Worm (Caenorhabditis elegans) whole organism, L4 larva: ENCODE measurements around the gene irld-55.
A peak's percentile ranks its signal among the peaks of the same experiment; 100 is the strongest.

Source experiments
- D1046.2 ChIP-seq: fragments of 200-800 bp; sonication (Bioruptor generic); IDR thresholded peaks from 2 replicates; pipeline ENCODE4 v1.3.6; 2022; ENCODE audit warnings: missing genetic modification characterization, missing compliant biosample characterization
- F26F4.8 ChIP-seq: fragments of 200-800 bp; sonication (Bioruptor generic); conservative IDR thresholded peaks from 2 replicates; pipeline ENCODE4 v1.3.6; 2022; ENCODE audit warnings: missing genetic modification characterization, missing compliant biosample characterization
- F44E2.7 ChIP-seq: fragments of 200-800 bp; sonication (Bioruptor generic); IDR thresholded peaks from 2 replicates; pipeline ENCODE4 v2.1.2; 2022; ENCODE audit warnings: missing genetic modification characterization, missing compliant biosample characterization
- T26A8.4 ChIP-seq: fragments of 200-800 bp; sonication (Bioruptor generic); IDR thresholded peaks from 2 replicates; pipeline ENCODE4 v1.3.6; 2022; ENCODE audit warnings: missing genetic modification characterization, missing compliant biosample characterization
- Y5F2A.4 ChIP-seq: fragments of 200-800 bp; sonication (Bioruptor generic); optimal IDR thresholded peaks from 2 replicates; lab custom pipeline; 2018; ENCODE audit warnings: mild to moderate bottlenecking, missing genetic modification characterization, missing compliant biosample characterization
- Y75B8A.6 ChIP-seq: fragments of 200-800 bp; sonication (Bioruptor generic); IDR thresholded peaks from 2 replicates; pipeline ENCODE4 v1.3.6; 2022; ENCODE audit warnings: missing genetic modification reagents, missing genetic modification characterization, missing compliant biosample characterization
- ZK337.2 ChIP-seq: fragments of 200-800 bp; sonication (Bioruptor generic); IDR thresholded peaks from 2 replicates; pipeline ENCODE4 v1.3.6; 2022; ENCODE audit warnings: missing genetic modification reagents, missing genetic modification characterization, missing compliant biosample characterization
- ZK546.5 ChIP-seq, 2 experiments: sonication (generic microtip); optimal IDR thresholded peaks; 2 replicates each; lab custom pipeline; 2017; ENCODE audit warnings: missing biosample characterization in 2 of 2, missing genetic modification characterization in 2 of 2
- aha-1 ChIP-seq: fragments of 150-350 bp; peaks from one replicate; lab custom pipeline; 2014; ENCODE audit warnings: missing biosample characterization, missing genetic modification characterization
- aly-2 ChIP-seq: sonication (generic microtip); optimal IDR thresholded peaks from 2 replicates; lab custom pipeline; 2018; ENCODE audit warnings: missing biosample characterization, missing genetic modification characterization
- ama-1 ChIP-seq: fragments of 150-350 bp; optimal IDR thresholded peaks from 2 replicates; lab custom pipeline; 2014; ENCODE audit warnings: inconsistent platforms, mixed read lengths
- ceh-28 ChIP-seq: fragments of 150-350 bp; optimal IDR thresholded peaks from 2 replicates; lab custom pipeline; 2014; ENCODE audit warnings: missing biosample characterization, missing genetic modification reagents, missing genetic modification characterization
- ces-1 ChIP-seq: fragments of 150-350 bp; sonication (generic microtip); optimal IDR thresholded peaks from 4 replicates; lab custom pipeline; 2014; ENCODE audit warnings: missing biosample characterization, missing genetic modification reagents, missing genetic modification characterization
- cey-2 ChIP-seq: sonication (generic microtip); optimal IDR thresholded peaks from 3 replicates; lab custom pipeline; 2017; ENCODE audit warnings: missing genetic modification characterization, mild to moderate bottlenecking, missing compliant biosample characterization, antibody characterized with exemption, borderline replicate concordance; ENCODE audit not compliant: insufficient read depth
- daf-12 ChIP-seq: fragments of 150-350 bp; optimal IDR thresholded peaks from 2 replicates; lab custom pipeline; 2014; ENCODE audit warnings: missing biosample characterization, missing genetic modification reagents, missing genetic modification characterization
- daf-16 ChIP-seq, 3 experiments: sonication (generic microtip); optimal IDR thresholded peaks; 2 replicates each; lab custom pipeline; 2016 to 2017; ENCODE audit warnings: missing genetic modification characterization in 3 of 3, missing genetic modification reagents in 3 of 3, mild to moderate bottlenecking in 2 of 3, missing compliant biosample characterization in 2 of 3, missing biosample characterization in 1 of 3, moderate library complexity in 1 of 3
- dmd-6 ChIP-seq: fragments of 200-800 bp; sonication (Bioruptor generic); IDR thresholded peaks from 2 replicates; pipeline ENCODE4 v1.3.6; 2022; ENCODE audit warnings: missing genetic modification reagents, missing genetic modification characterization, missing compliant biosample characterization
- dmd-8 ChIP-seq: fragments of 200-800 bp; sonication (Bioruptor generic); IDR thresholded peaks from 2 replicates; pipeline ENCODE4 v1.3.6; 2022; ENCODE audit warnings: missing genetic modification characterization, missing compliant biosample characterization
- dmd-9 ChIP-seq: fragments of 200-800 bp; sonication (Bioruptor generic); IDR thresholded peaks from 2 replicates; pipeline ENCODE4 v1.3.6; 2022; ENCODE audit warnings: missing genetic modification reagents, missing genetic modification characterization, missing compliant biosample characterization
- gei-8 ChIP-seq: fragments of 200-800 bp; sonication (Bioruptor generic); optimal IDR thresholded peaks from 2 replicates; lab custom pipeline; 2018; ENCODE audit warnings: mild to moderate bottlenecking, missing genetic modification characterization, missing compliant biosample characterization
- jun-1 ChIP-seq: fragments of 150-350 bp; optimal IDR thresholded peaks from 2 replicates; lab custom pipeline; 2014; ENCODE audit warnings: missing biosample characterization, missing genetic modification reagents, missing genetic modification characterization
- lin-1 ChIP-seq: fragments of 200-800 bp; sonication (Bioruptor generic); IDR thresholded peaks from 2 replicates; pipeline ENCODE4 v1.3.6; 2022; ENCODE audit warnings: missing genetic modification reagents, missing genetic modification characterization, missing compliant biosample characterization
- lin-13 ChIP-seq: fragments of 150-350 bp; optimal IDR thresholded peaks from 2 replicates; lab custom pipeline; 2014; ENCODE audit warnings: missing biosample characterization, missing genetic modification reagents, missing genetic modification characterization
- lin-38 ChIP-seq: fragments of 200-800 bp; sonication (Bioruptor generic); IDR thresholded peaks from 2 replicates; pipeline ENCODE4 v1.3.6; 2022; ENCODE audit warnings: missing genetic modification reagents, missing genetic modification characterization, missing compliant biosample characterization
- lir-3 ChIP-seq: sonication (generic microtip); optimal IDR thresholded peaks from 2 replicates; lab custom pipeline; 2016; ENCODE audit warnings: mild to moderate bottlenecking, missing genetic modification characterization, missing compliant biosample characterization
- madf-5 ChIP-seq, 2 experiments: fragments of 200-800 bp; sonication (Bioruptor generic); IDR thresholded peaks; 2 replicates each; pipeline ENCODE4 v1.3.6; 2022; ENCODE audit warnings: missing compliant biosample characterization in 2 of 2, missing genetic modification characterization in 2 of 2
- mdl-1 ChIP-seq, 2 experiments: fragments of 150-350 bp in 1 of 2; sonication (generic microtip) in 1 of 2; optimal IDR thresholded peaks; 2 replicates each; lab custom pipeline; 2014 to 2017; ENCODE audit warnings: missing biosample characterization in 2 of 2, missing genetic modification characterization in 2 of 2
- mep-1 ChIP-seq: fragments of 150-350 bp; sonication (generic microtip); optimal IDR thresholded peaks from 3 replicates; lab custom pipeline; 2014; ENCODE audit warnings: missing biosample characterization, missing genetic modification characterization
- mxl-2 ChIP-seq: fragments of 200-800 bp; sonication (Bioruptor generic); conservative IDR thresholded peaks from 2 replicates; pipeline ENCODE4 v1.3.6; 2022; ENCODE audit warnings: missing genetic modification reagents, missing genetic modification characterization, missing compliant biosample characterization
- mxl-3 ChIP-seq: fragments of 200-800 bp; sonication (Bioruptor generic); optimal IDR thresholded peaks from 2 replicates; lab custom pipeline; 2018; ENCODE audit warnings: mild to moderate bottlenecking, missing genetic modification characterization, missing compliant biosample characterization
- nhr-102 ChIP-seq: sonication (generic microtip); optimal IDR thresholded peaks from 2 replicates; lab custom pipeline; 2016; ENCODE audit warnings: mild to moderate bottlenecking, missing genetic modification characterization, moderate library complexity, missing compliant biosample characterization
- nhr-237 ChIP-seq: sonication (generic microtip); optimal IDR thresholded peaks from 2 replicates; lab custom pipeline; 2017; ENCODE audit warnings: missing biosample characterization, missing genetic modification characterization
- nhr-25 ChIP-seq: sonication (generic microtip); optimal IDR thresholded peaks from 2 replicates; lab custom pipeline; 2017; ENCODE audit warnings: missing genetic modification characterization, mild to moderate bottlenecking, missing compliant biosample characterization, antibody characterized with exemption, moderate library complexity, borderline replicate concordance; ENCODE audit not compliant: insufficient read depth
- nhr-76 ChIP-seq: fragments of 150-350 bp; optimal IDR thresholded peaks from 2 replicates; lab custom pipeline; 2014; ENCODE audit warnings: missing biosample characterization, missing genetic modification characterization
- nhr-77 ChIP-seq: fragments of 150-350 bp; optimal IDR thresholded peaks from 2 replicates; lab custom pipeline; 2014; ENCODE audit warnings: missing biosample characterization, missing genetic modification characterization
- pha-4 ChIP-seq, 2 experiments: fragments of 150-350 bp in 1 of 2; fragments of 200-800 bp in 1 of 2; sonication (Bioruptor generic) in 1 of 2; IDR thresholded peaks in 1 of 2; optimal IDR thresholded peaks in 1 of 2; 2 replicates each; pipeline versions ENCODE4 v1.3.6 to Lab custom; 2014 to 2022; ENCODE audit warnings: missing genetic modification characterization in 2 of 2, missing genetic modification reagents in 2 of 2, missing biosample characterization in 1 of 2, missing compliant biosample characterization in 1 of 2
- php-3 ChIP-seq: fragments of 200-800 bp; sonication (Bioruptor generic); IDR thresholded peaks from 2 replicates; pipeline ENCODE4 v1.3.6; 2022; ENCODE audit warnings: missing genetic modification reagents, missing genetic modification characterization, missing compliant biosample characterization
- saeg-2 ChIP-seq: fragments of 200-800 bp; sonication (Bioruptor generic); IDR thresholded peaks from 2 replicates; pipeline ENCODE4 v1.3.6; 2022; ENCODE audit warnings: missing genetic modification reagents, missing genetic modification characterization, missing compliant biosample characterization
- set-16 ChIP-seq: fragments of 200-800 bp; sonication (Bioruptor generic); IDR thresholded peaks from 2 replicates; pipeline ENCODE4 v1.3.6; 2022; ENCODE audit warnings: missing genetic modification reagents, missing genetic modification characterization, missing compliant biosample characterization
- skn-1 ChIP-seq: fragments of 150-350 bp; optimal IDR thresholded peaks from 2 replicates; lab custom pipeline; 2014; ENCODE audit warnings: missing biosample characterization, missing genetic modification characterization
- spr-1 ChIP-seq: sonication (generic microtip); optimal IDR thresholded peaks from 2 replicates; lab custom pipeline; 2016; ENCODE audit warnings: mild to moderate bottlenecking, missing genetic modification characterization, missing compliant biosample characterization
- unc-39 ChIP-seq: sonication (generic microtip); optimal IDR thresholded peaks from 2 replicates; lab custom pipeline; 2017; ENCODE audit warnings: missing biosample characterization, missing genetic modification characterization
- vab-7 ChIP-seq: fragments of 200-800 bp; sonication (Bioruptor generic); IDR thresholded peaks from 2 replicates; pipeline ENCODE4 v1.3.6; 2022; ENCODE audit warnings: missing genetic modification reagents, missing genetic modification characterization, missing compliant biosample characterization
- zfp-2 ChIP-seq: sonication (generic microtip); optimal IDR thresholded peaks from 2 replicates; lab custom pipeline; 2016; ENCODE audit warnings: mild to moderate bottlenecking, missing genetic modification characterization, missing compliant biosample characterization
- zfp-3 ChIP-seq: fragments of 200-800 bp; sonication (Bioruptor generic); conservative IDR thresholded peaks from 2 replicates; pipeline ENCODE4 v1.3.6; 2022; ENCODE audit warnings: missing genetic modification reagents, missing genetic modification characterization, missing compliant biosample characterization
- zip-11 ChIP-seq: fragments of 200-800 bp; sonication (Bioruptor generic); IDR thresholded peaks from 2 replicates; pipeline ENCODE4 v1.3.6; 2022; ENCODE audit warnings: missing genetic modification characterization, missing compliant biosample characterization
- ztf-11 ChIP-seq: fragments of 150-350 bp; optimal IDR thresholded peaks from 2 replicates; lab custom pipeline; 2014; ENCODE audit warnings: missing biosample characterization, missing genetic modification characterization
- ztf-7 ChIP-seq: fragments of 150-350 bp; optimal IDR thresholded peaks from 2 replicates; lab custom pipeline; 2014; ENCODE audit warnings: missing biosample characterization, missing genetic modification characterization

Gene irld-55

ce11 chrIV:14032620-14033501 is 12.9 kb downstream of the irld-55 start (continued):
- TF ChIP-seq lir-3 (tag; lab: Kevin White, UChicago) (no peak), lin-1 (GFP tag; lab: Robert Waterston, UW) (0 out of 2 replicates have a peak, but pooled peaks have one; percentile 4), ztf-7 (no peak), dmd-9 (0 out of 2 replicates have a peak, but pooled peaks have one; percentile 25), T26A8.4 (GFP tag; lab: Robert Waterston, UW) (peak; percentile 82), lin-38 (GFP tag; lab: Robert Waterston, UW) (peak; percentile 53; the same call in 1 of the 2 replicates), mxl-2 (GFP tag; lab: Robert Waterston, UW) (peak; percentile 12; the same call in 1 of the 2 replicates), vab-7 (GFP tag; lab: Robert Waterston, UW) (no peak), F44E2.7 (GFP tag; lab: Robert Waterston, UW) (no peak), zfp-2 (tag; lab: Kevin White, UChicago) (peak; percentile 57), daf-16 (GFP tag; optimal IDR thresholded peaks at IDR 0.05; lab: Kevin White, UChicago) (peak in 1 of 2 experiments; percentile 30), daf-16 (tag; optimal IDR thresholded peaks at IDR 0.05; lab: Kevin White, UChicago) (peak; percentile 67), nhr-102 (tag; lab: Kevin White, UChicago) (peak; percentile 83), zfp-3 (GFP tag; lab: Robert Waterston, UW) (peak; percentile 86), nhr-77 (tag; lab: Kevin White, UChicago) (peak; percentile 48), saeg-2 (GFP tag; lab: Robert Waterston, UW) (peak; percentile 81), jun-1 (tag; lab: Kevin White, UChicago) (no peak), mdl-1 (tag; optimal IDR thresholded peaks at IDR 0.05; lab: Kevin White, UChicago) (peak in 1 of 2 experiments; percentile 12), ztf-11 (no peak), aha-1 (peak; percentile 99), ces-1 (GFP tag; lab: Kevin White, UChicago) (no peak), Y5F2A.4 (GFP tag; lab: Kevin White, UChicago) (peak; percentile 17), aly-2 (no peak), ama-1 (no peak), php-3 (GFP tag; lab: Robert Waterston, UW) (no peak), lin-13 (GFP tag; lab: Kevin White, UChicago) (peak; percentile 42), pha-4 (GFP tag; IDR thresholded peaks at IDR 0.05; lab: Robert Waterston, UW) (peak; percentile 65; the same call in 1 of the 2 replicates), pha-4 (tag; optimal IDR thresholded peaks at IDR 0.05; lab: Kevin White, UChicago) (no peak), madf-5 (GFP tag; IDR thresholded peaks at IDR 0.05; lab: Robert Waterston, UW) (0 out of 4 replicates have a peak, but pooled peaks of 1 of the 2 experiments have one; percentile 51), cey-2 (no peak), mep-1 (tag; lab: Kevin White, UChicago) (no peak), dmd-8 (GFP tag; lab: Robert Waterston, UW) (no peak), set-16 (GFP tag; lab: Robert Waterston, UW) (no peak; the same call in 1 of the 2 replicates), ZK337.2 (GFP tag; lab: Robert Waterston, UW) (no peak), unc-39 (peak; percentile 54), skn-1 (tag; lab: Kevin White, UChicago) (no peak), dmd-6 (GFP tag; lab: Robert Waterston, UW) (peak; percentile 84), daf-12 (tag; lab: Kevin White, UChicago) (no peak), D1046.2 (GFP tag; lab: Robert Waterston, UW) (no peak), ceh-28 (tag; lab: Kevin White, UChicago) (peak; percentile 27), nhr-237 (tag; lab: Kevin White, UChicago) (no peak), zip-11 (GFP tag; lab: Robert Waterston, UW) (no peak), spr-1 (tag; lab: Kevin White, UChicago) (peak; percentile 77), Y75B8A.6 (GFP tag; lab: Robert Waterston, UW) (no peak), ZK546.5 (tag; optimal IDR thresholded peaks at IDR 0.05; lab: Kevin White, UChicago) (no peak), gei-8 (GFP tag; lab: Kevin White, UChicago) (no peak), mxl-3 (GFP tag; lab: Kevin White, UChicago) (peak; percentile 6), nhr-76 (tag; lab: Kevin White, UChicago) (no peak), F26F4.8 (GFP tag; lab: Robert Waterston, UW) (no peak), nhr-25 (tag; lab: Kevin White, UChicago) (no peak)
